Fruit fly (Drosophila melanogaster): ENCODE measurements around the gene CG4270.

CG4270 gene

DNA sequence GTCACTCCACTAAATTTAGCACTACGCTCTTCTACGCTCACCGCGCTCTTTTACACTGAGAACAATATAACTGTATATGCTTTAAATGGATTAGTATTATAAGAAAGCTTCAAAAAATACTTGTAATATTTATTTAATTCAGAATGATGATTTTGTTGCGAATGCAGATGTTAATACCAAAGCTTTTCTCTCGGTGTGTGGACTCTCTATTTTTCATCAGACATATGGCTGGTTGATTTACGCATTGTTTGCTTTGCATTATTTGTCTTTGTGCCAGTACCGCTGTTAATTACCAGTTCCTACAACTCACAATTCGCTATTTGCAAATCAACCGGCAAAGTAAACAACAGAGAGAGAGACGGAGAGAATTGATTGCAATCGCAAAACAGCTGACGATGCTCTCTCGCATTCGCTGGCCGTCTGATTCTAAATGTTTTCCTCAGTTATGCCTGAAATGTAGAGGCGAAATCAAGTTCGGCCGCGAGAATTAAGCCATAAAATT is 41.5 kb upstream of the CG4270 start (continued):
- TF ChIP-seq CG3032 (tag; optimal IDR thresholded peaks at IDR 0.05) = peak; percentile 98
- TF ChIP-seq Gug (GFP tag; IDR thresholded peaks at IDR 0.05) = peak; percentile 99
- peak; percentile 98 for TF ChIP-seq CG6808 (GFP tag; optimal IDR thresholded peaks at IDR 0.05)
- peak; percentile 99 for TF ChIP-seq CG3919 (GFP tag; optimal IDR thresholded peaks at IDR 0.05)
- TF ChIP-seq CG10631 (GFP tag; optimal IDR thresholded peaks at IDR 0.05) = peak; percentile 99
- TF ChIP-seq Smox (GFP tag; optimal IDR thresholded peaks at IDR 0.05) = peak; percentile 97
- peak; percentile 94 for TF ChIP-seq fd85E (GFP tag; optimal IDR thresholded peaks at IDR 0.05)
- peak; percentile 98 to 99 for TF ChIP-seq salr (GFP tag; optimal IDR thresholded peaks at IDR 0.05)
- peak; percentile 97 to 99 for TF ChIP-seq ss (GFP tag; optimal IDR thresholded peaks at IDR 0.05)
- peak; percentile 95 for TF ChIP-seq Sox15 (GFP tag; optimal IDR thresholded peaks at IDR 0.05)
- TF ChIP-seq CG32006 (GFP tag; optimal IDR thresholded peaks at IDR 0.05) = peak; percentile 99
- peak; percentile 99 for TF ChIP-seq net (GFP tag; optimal IDR thresholded peaks at IDR 0.05)
- peak; percentile 98 for TF ChIP-seq topi (GFP tag; optimal IDR thresholded peaks at IDR 0.05)
- peak; percentile 99 for TF ChIP-seq esn (GFP tag; optimal IDR thresholded peaks at IDR 0.05)
- TF ChIP-seq acj6 (GFP tag; optimal IDR thresholded peaks at IDR 0.05) = peak; percentile 98
- peak; percentile 95 for TF ChIP-seq Ets21C (GFP tag; optimal IDR thresholded peaks at IDR 0.05)
- TF ChIP-seq vri (GFP tag; optimal IDR thresholded peaks at IDR 0.05) = peak; percentile 99
- peak; percentile 99 for TF ChIP-seq Eip75B (GFP tag; optimal IDR thresholded peaks at IDR 0.05)

DNA sequence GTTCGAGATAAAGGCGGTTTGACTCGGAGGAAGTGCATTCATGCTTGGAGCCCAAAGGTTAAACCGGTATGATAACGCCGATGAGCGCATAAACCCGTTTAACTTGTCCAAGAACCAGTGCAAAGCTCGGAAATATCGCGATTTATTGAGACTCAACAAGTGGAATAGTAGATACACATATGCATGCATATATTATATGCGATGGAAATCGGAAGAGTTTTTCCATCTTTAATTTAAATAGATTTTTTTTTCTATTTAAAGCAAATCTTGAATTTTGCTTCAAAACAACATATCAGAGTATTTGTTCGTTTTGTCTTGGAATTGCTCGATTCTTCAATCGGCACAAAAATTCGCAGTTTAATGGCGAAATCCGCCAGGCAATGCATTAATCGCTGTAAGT is 40.9 kb upstream of the CG4270 start:
- no peak for TF ChIP-seq salr (GFP tag; optimal IDR thresholded peaks at IDR 0.05)
- TF ChIP-seq spab (GFP tag; optimal IDR thresholded peaks at IDR 0.05) = no peak
- peak in 1 of 2 experiments; percentile 6 for TF ChIP-seq ss (GFP tag; optimal IDR thresholded peaks at IDR 0.05)
- no peak for TF ChIP-seq esn (GFP tag; optimal IDR thresholded peaks at IDR 0.05)
- TF ChIP-seq Eip78C (GFP tag) = peak; percentile 78
- TF ChIP-seq OdsH (GFP tag; optimal IDR thresholded peaks at IDR 0.05) = peak; percentile 30
- 0 out of 3 replicates have a peak, but pooled peaks have one; percentile 38 for TF ChIP-seq eg (GFP tag; IDR thresholded peaks at IDR 0.05)
- peak; percentile 46 for TF ChIP-seq CG32006 (GFP tag; optimal IDR thresholded peaks at IDR 0.05)
- TF ChIP-seq CG3919 (GFP tag; optimal IDR thresholded peaks at IDR 0.05) = peak; percentile 4
- TF ChIP-seq CG10669 (GFP tag; optimal IDR thresholded peaks at IDR 0.05) = no peak
- no peak for TF ChIP-seq CG16779 (tag; optimal IDR thresholded peaks at IDR 0.05)
- no peak for TF ChIP-seq CG6808 (GFP tag; optimal IDR thresholded peaks at IDR 0.05)
- TF ChIP-seq svp (GFP tag) = peak; percentile 78
- TF ChIP-seq pdm3 (GFP tag; optimal IDR thresholded peaks at IDR 0.05) = peak; percentile 10
- peak; percentile 48; the same call in 1 of the 3 replicates for TF ChIP-seq CG8119 (GFP tag; IDR thresholded peaks at IDR 0.05)
- TF ChIP-seq CG6276 (GFP tag; optimal IDR thresholded peaks at IDR 0.05) = peak; percentile 33
- TF ChIP-seq CG6163 (GFP tag; IDR thresholded peaks at IDR 0.05) = peak; percentile 41; the same call in 1 of the 3 replicates
- TF ChIP-seq dsx (GFP tag; optimal IDR thresholded peaks at IDR 0.05; ENCODE audit: poor library complexity, severe bottlenecking) = peak; percentile 8

- TF ChIP-seq CG11902 (GFP tag; optimal IDR thresholded peaks at IDR 0.05) (peak; percentile 75), Met (GFP tag; optimal IDR thresholded peaks at IDR 0.05) (peak; percentile 90), CG3919 (GFP tag; optimal IDR thresholded peaks at IDR 0.05) (peak; percentile 87), CG9139 (GFP tag; optimal IDR thresholded peaks at IDR 0.05) (peak; percentile 43), CG6854 (GFP tag; optimal IDR thresholded peaks at IDR 0.05) (peak; percentile 39), CG1621 (tag; optimal IDR thresholded peaks at IDR 0.05) (peak; percentile 52), spab (GFP tag; optimal IDR thresholded peaks at IDR 0.05) (peak; percentile 50), fd85E (GFP tag; optimal IDR thresholded peaks at IDR 0.05) (peak; percentile 59), CG7368 (GFP tag; optimal IDR thresholded peaks at IDR 0.05) (peak; percentile 75), Ets96B (tag; optimal IDR thresholded peaks at IDR 0.05) (peak; percentile 79), Hr4 (GFP tag; optimal IDR thresholded peaks at IDR 0.05) (peak; percentile 90), Sox15 (GFP tag; optimal IDR thresholded peaks at IDR 0.05) (peak; percentile 71), Gug (GFP tag; IDR thresholded peaks at IDR 0.05) (peak; percentile 68), CG8119 (GFP tag; IDR thresholded peaks at IDR 0.05) (peak; percentile 33; the same call in 1 of the 3 replicates), CG11294 (GFP tag; IDR thresholded peaks at IDR 0.05) (peak; percentile 45; the same call in 1 of the 2 replicates), CG8319 (GFP tag; optimal IDR thresholded peaks at IDR 0.05) (peak; percentile 57), Ets21C (GFP tag; optimal IDR thresholded peaks at IDR 0.05) (peak; percentile 85), topi (GFP tag; optimal IDR thresholded peaks at IDR 0.05) (peak; percentile 90), CG32006 (GFP tag; optimal IDR thresholded peaks at IDR 0.05) (peak; percentile 69), OdsH (GFP tag; optimal IDR thresholded peaks at IDR 0.05) (peak; percentile 90), CG11762 (GFP tag; optimal IDR thresholded peaks at IDR 0.05; ENCODE audit: insufficient read depth) (peak; percentile 48), cyc (GFP tag; optimal IDR thresholded peaks at IDR 0.05) (peak; percentile 90), CG6163 (GFP tag; IDR thresholded peaks at IDR 0.05) (peak; percentile 83), Blimp-1 (GFP tag; optimal IDR thresholded peaks at IDR 0.05) (peak; percentile 64), dsx (GFP tag; optimal IDR thresholded peaks at IDR 0.05; ENCODE audit: poor library complexity, severe bottlenecking) (peak; percentile 81)
Observed at dm6 chr2L:2226259-2227121, 36.8 kb upstream of the CG4270 start, which contains the start of the genes CG15387 and sau. Gene CG15387 (minus strand): TSS chr2L:2226294. Gene sau (plus strand): TSS chr2L:2226342.

Measured in whole organism, prepupa.